Worm (Caenorhabditis elegans) whole organism, young adult: ENCODE measurements around the gene ZK112.4.
A peak's percentile ranks its signal among the peaks of the same experiment; 100 is the strongest.

Source experiments
- B0336.3 ChIP-seq: fragments of 200-800 bp; sonication (Bioruptor generic); IDR thresholded peaks from 2 replicates; pipeline ENCODE4 v1.3.6; 2022; ENCODE audit warnings: missing genetic modification characterization, missing compliant biosample characterization
- C06A6.2 ChIP-seq: fragments of 200-800 bp; sonication (Bioruptor generic); conservative IDR thresholded peaks from 2 replicates; pipeline ENCODE4 v1.3.6; 2022; ENCODE audit warnings: missing genetic modification characterization, missing compliant biosample characterization
- C17E4.6 ChIP-seq: fragments of 200-800 bp; sonication (Bioruptor generic); IDR thresholded peaks from 2 replicates; pipeline ENCODE4 v1.3.6; 2022; ENCODE audit warnings: missing genetic modification reagents, missing genetic modification characterization, missing compliant biosample characterization
- F23B12.7 ChIP-seq: sonication (generic microtip); optimal IDR thresholded peaks from 2 replicates; lab custom pipeline; 2017; ENCODE audit warnings: missing genetic modification characterization, mild to moderate bottlenecking, missing compliant biosample characterization, antibody characterized with exemption, moderate library complexity; ENCODE audit not compliant: insufficient read depth
- F33H1.4 ChIP-seq: fragments of 200-800 bp; sonication (Bioruptor generic); IDR thresholded peaks from 2 replicates; pipeline ENCODE4 v1.3.6; 2022; ENCODE audit warnings: missing genetic modification reagents, missing genetic modification characterization, missing compliant biosample characterization
- F37B4.10 ChIP-seq: fragments of 200-800 bp; sonication (Bioruptor generic); IDR thresholded peaks from 2 replicates; pipeline ENCODE4 v1.3.6; 2022; ENCODE audit warnings: missing genetic modification characterization, missing compliant biosample characterization
- F49E8.2 ChIP-seq: sonication (generic microtip); optimal IDR thresholded peaks from 3 replicates; lab custom pipeline; 2017; ENCODE audit warnings: missing genetic modification characterization, mild to moderate bottlenecking, missing compliant biosample characterization, antibody characterized with exemption, moderate library complexity; ENCODE audit not compliant: insufficient read depth
- F55B11.4 ChIP-seq: sonication (generic microtip); optimal IDR thresholded peaks from 2 replicates; lab custom pipeline; 2016; ENCODE audit warnings: missing compliant biosample characterization, missing genetic modification characterization, borderline replicate concordance; ENCODE audit not compliant: insufficient read depth
- F57C9.4 ChIP-seq: sonication (generic microtip); optimal IDR thresholded peaks from 2 replicates; lab custom pipeline; 2017; ENCODE audit warnings: mild to moderate bottlenecking, missing genetic modification characterization, missing compliant biosample characterization
- T07F8.4 ChIP-seq: sonication (generic microtip); optimal IDR thresholded peaks from 2 replicates; lab custom pipeline; 2016; ENCODE audit warnings: mild to moderate bottlenecking, missing genetic modification characterization, moderate library complexity, missing compliant biosample characterization
- T26A5.8 ChIP-seq: sonication (generic microtip); optimal IDR thresholded peaks from 2 replicates; lab custom pipeline; 2016; ENCODE audit warnings: missing genetic modification characterization, missing compliant biosample characterization
- Y53G8AR.9 ChIP-seq: fragments of 200-800 bp; sonication (Bioruptor generic); conservative IDR thresholded peaks from 2 replicates; pipeline ENCODE4 v1.3.6; 2022; ENCODE audit warnings: missing genetic modification reagents, missing genetic modification characterization, missing compliant biosample characterization
- attf-5 ChIP-seq: fragments of 200-800 bp; sonication (Bioruptor generic); optimal IDR thresholded peaks from 2 replicates; lab custom pipeline; 2018; ENCODE audit warnings: mild to moderate bottlenecking, missing genetic modification characterization, missing compliant biosample characterization
- bed-1 ChIP-seq: fragments of 200-800 bp; sonication (Bioruptor generic); IDR thresholded peaks from 2 replicates; pipeline ENCODE4 v1.3.6; 2022; ENCODE audit warnings: missing genetic modification reagents, missing genetic modification characterization, missing compliant biosample characterization
- ceh-100 ChIP-seq: fragments of 200-800 bp; sonication (Bioruptor generic); IDR thresholded peaks from 2 replicates; pipeline ENCODE4 v1.3.6; 2022; ENCODE audit warnings: missing genetic modification reagents, missing genetic modification characterization, missing compliant biosample characterization
- ceh-40 ChIP-seq: fragments of 200-800 bp; sonication (Bioruptor generic); IDR thresholded peaks from 2 replicates; pipeline ENCODE4 v1.3.6; 2022; ENCODE audit warnings: missing genetic modification characterization, missing compliant biosample characterization
- die-1 ChIP-seq: sonication (generic microtip); optimal IDR thresholded peaks from 2 replicates; lab custom pipeline; 2016; ENCODE audit warnings: missing genotype, mild to moderate bottlenecking, missing genetic modification characterization, missing compliant biosample characterization
- ekl-4 ChIP-seq: fragments of 200-800 bp; sonication (Bioruptor generic); IDR thresholded peaks from 2 replicates; pipeline ENCODE4 v1.3.6; 2022; ENCODE audit warnings: missing genetic modification reagents, missing genetic modification characterization, missing compliant biosample characterization
- fkh-3 ChIP-seq: sonication (generic microtip); optimal IDR thresholded peaks from 2 replicates; lab custom pipeline; 2016; ENCODE audit warnings: mild to moderate bottlenecking, missing genetic modification characterization, missing compliant biosample characterization
- hlh-26 ChIP-seq: fragments of 200-800 bp; sonication (Bioruptor generic); conservative IDR thresholded peaks from 2 replicates; pipeline ENCODE4 v1.3.6; 2022; ENCODE audit warnings: missing genetic modification reagents, missing genetic modification characterization, missing compliant biosample characterization
- hmg-1.2 ChIP-seq: fragments of 200-800 bp; sonication (Bioruptor generic); IDR thresholded peaks from 2 replicates; pipeline ENCODE4 v1.3.6; 2022; ENCODE audit warnings: missing genetic modification reagents, missing genetic modification characterization, missing compliant biosample characterization
- let-526 ChIP-seq: fragments of 200-800 bp; sonication (Bioruptor generic); IDR thresholded peaks from 2 replicates; pipeline ENCODE4 v1.3.6; 2022; ENCODE audit warnings: missing genetic modification reagents, missing genetic modification characterization, missing compliant biosample characterization
- let-607 ChIP-seq, 2 experiments: fragments of 200-800 bp in 1 of 2; sonication (Bioruptor generic) in 1 of 2; sonication (generic microtip) in 1 of 2; optimal IDR thresholded peaks; 2 replicates each; lab custom pipeline; 2016 to 2018; ENCODE audit warnings: mild to moderate bottlenecking in 2 of 2, missing compliant biosample characterization in 2 of 2, missing genetic modification characterization in 2 of 2, moderate library complexity in 2 of 2, missing genotype in 1 of 2
- lin-35 ChIP-seq, 3 experiments: fragments of 150-350 bp in 2 of 3; sonication (generic microtip) in 1 of 3; optimal IDR thresholded peaks; 2 replicates each; lab custom pipeline; 2014 to 2018; ENCODE audit warnings: missing biosample characterization in 3 of 3, missing genetic modification characterization in 3 of 3, missing genetic modification reagents in 3 of 3
- lsy-27 ChIP-seq: sonication (generic microtip); optimal IDR thresholded peaks from 2 replicates; lab custom pipeline; 2017; ENCODE audit warnings: missing genetic modification characterization, mild to moderate bottlenecking, missing compliant biosample characterization, antibody characterized with exemption, missing genotype, borderline replicate concordance; ENCODE audit not compliant: insufficient read depth
- madf-10 ChIP-seq: sonication (generic microtip); optimal IDR thresholded peaks from 2 replicates; lab custom pipeline; 2016; ENCODE audit warnings: mild to moderate bottlenecking, missing genetic modification characterization, missing compliant biosample characterization
- mel-28 ChIP-seq: sonication (generic microtip); optimal IDR thresholded peaks from 2 replicates; lab custom pipeline; 2016; ENCODE audit warnings: borderline replicate concordance, mild to moderate bottlenecking, missing genetic modification characterization, missing compliant biosample characterization
- mes-4 ChIP-seq: sonication (generic microtip); optimal IDR thresholded peaks from 2 replicates; lab custom pipeline; 2016; ENCODE audit warnings: missing genotype, missing genetic modification characterization, missing compliant biosample characterization
- nfyb-1 ChIP-seq: fragments of 200-800 bp; sonication (Bioruptor generic); IDR thresholded peaks from 2 replicates; pipeline ENCODE4 v1.3.6; 2022; ENCODE audit warnings: missing genetic modification reagents, missing genetic modification characterization, missing compliant biosample characterization
- nhr-179 ChIP-seq: sonication (generic microtip); optimal IDR thresholded peaks from 2 replicates; lab custom pipeline; 2016; ENCODE audit warnings: mild to moderate bottlenecking, missing genetic modification characterization, missing compliant biosample characterization
- nhr-80 ChIP-seq: sonication (generic microtip); optimal IDR thresholded peaks from 2 replicates; lab custom pipeline; 2016; ENCODE audit warnings: missing genetic modification characterization, missing compliant biosample characterization
- pbrm-1 ChIP-seq: fragments of 200-800 bp; sonication (Bioruptor generic); IDR thresholded peaks from 2 replicates; pipeline ENCODE4 v1.3.6; 2022; ENCODE audit warnings: missing genetic modification reagents, missing genetic modification characterization, missing compliant biosample characterization
- rcor-1 ChIP-seq: fragments of 200-800 bp; sonication (Bioruptor generic); IDR thresholded peaks from 2 replicates; pipeline ENCODE4 v1.3.6; 2022; ENCODE audit warnings: missing genetic modification reagents, missing genetic modification characterization, missing compliant biosample characterization
- rpc-1 ChIP-seq, 2 experiments: fragments of 150-350 bp in 1 of 2; sonication (generic microtip) in 1 of 2; optimal IDR thresholded peaks; 2 replicates each; lab custom pipeline; 2014 to 2018; ENCODE audit warnings: missing biosample characterization in 1 of 2, missing genetic modification characterization in 1 of 2, missing genetic modification reagents in 1 of 2, missing genotype in 1 of 2
- sea-2 ChIP-seq: fragments of 200-800 bp; sonication (Bioruptor generic); IDR thresholded peaks from 2 replicates; pipeline ENCODE4 v1.3.6; 2022; ENCODE audit warnings: missing genetic modification characterization, missing compliant biosample characterization
- snpc-3.4 ChIP-seq: sonication (generic microtip); optimal IDR thresholded peaks from 2 replicates; lab custom pipeline; 2017; ENCODE audit warnings: missing genetic modification characterization, mild to moderate bottlenecking, missing compliant biosample characterization, antibody characterized with exemption, moderate library complexity, missing genotype, missing genetic modification reagents
- snpc-4 ChIP-seq, 5 experiments: fragments of 150-350 bp in 1 of 5; sonication (generic microtip) in 4 of 5; optimal IDR thresholded peaks; 2 replicates each; lab custom pipeline; 2014 to 2018; ENCODE audit warnings: missing genetic modification characterization in 5 of 5, missing biosample characterization in 3 of 5, antibody characterized with exemption in 2 of 5, mild to moderate bottlenecking in 2 of 5, missing compliant biosample characterization in 2 of 5, missing genotype in 2 of 5, moderate library complexity in 2 of 5, missing genetic modification reagents in 1 of 5
- tbp1 ChIP-seq: fragments of 200-800 bp; sonication (Bioruptor generic); optimal IDR thresholded peaks from 2 replicates; lab custom pipeline; 2018; ENCODE audit warnings: mild to moderate bottlenecking, missing genetic modification characterization, missing compliant biosample characterization
- xnd-1 ChIP-seq: sonication (generic microtip); optimal IDR thresholded peaks from 2 replicates; lab custom pipeline; 2016; ENCODE audit warnings: missing genotype, missing genetic modification reagents, missing genetic modification characterization, missing compliant biosample characterization
- ztf-22 ChIP-seq: fragments of 200-800 bp; sonication (Bioruptor generic); optimal IDR thresholded peaks from 2 replicates; lab custom pipeline; 2018; ENCODE audit warnings: mild to moderate bottlenecking, missing genetic modification characterization, moderate library complexity, missing compliant biosample characterization

ZK112.4 gene

ce11 chrIII:7710066-7710465, 19.7 kb downstream of the ZK112.4 start (continued):
- TF ChIP-seq nfyb-1: 0 out of 2 replicates have a peak, but pooled peaks have one; percentile 28
- TF ChIP-seq F33H1.4 (GFP tag; lab: Robert Waterston, UW): peak; percentile 25; the same call in 1 of the 2 replicates
- no peak for TF ChIP-seq F37B4.10 (GFP tag; lab: Robert Waterston, UW)
- peak in 1 of 3 experiments; percentile 76 for TF ChIP-seq lin-35 (GFP tag; optimal IDR thresholded peaks at IDR 0.05; lab: Kevin White, UChicago)
- no peak for TF ChIP-seq rpc-1 (optimal IDR thresholded peaks at IDR 0.05; lab: Kevin White, UChicago)
- no peak for TF ChIP-seq rpc-1 (tag; optimal IDR thresholded peaks at IDR 0.05; lab: Kevin White, UChicago)
- peak; percentile 39 for TF ChIP-seq madf-10 (tag; lab: Kevin White, UChicago)
- peak; percentile 94 for TF ChIP-seq attf-5 (GFP tag; lab: Kevin White, UChicago)
- TF ChIP-seq mel-28 (tag; lab: Kevin White, UChicago): no peak
- 0 out of 2 replicates have a peak, but pooled peaks have one; percentile 62 for TF ChIP-seq ekl-4 (GFP tag; lab: Robert Waterston, UW)
- TF ChIP-seq mes-4 (tag; lab: Kevin White, UChicago): no peak
- no peak for TF ChIP-seq F57C9.4 (tag; lab: Kevin White, UChicago)
- peak; percentile 49 for TF ChIP-seq nhr-80 (tag; lab: Kevin White, UChicago)
- no peak for TF ChIP-seq snpc-3.4 (tag; lab: Kevin White, UChicago)
- TF ChIP-seq ceh-100 (GFP tag; lab: Robert Waterston, UW): peak; percentile 25; the same call in 1 of the 2 replicates
- no peak for TF ChIP-seq snpc-4 (GFP tag; optimal IDR thresholded peaks at IDR 0.05; lab: Kevin White, UChicago)
- TF ChIP-seq snpc-4 (tag; optimal IDR thresholded peaks at IDR 0.05; lab: Kevin White, UChicago): peak in 3 of 4 experiments; percentile 35 to 52 (median 40)
- no peak for TF ChIP-seq fkh-3
- no peak for TF ChIP-seq xnd-1 (tag; lab: Kevin White, UChicago)
- 0 out of 2 replicates have a peak, but pooled peaks have one; percentile 26 for TF ChIP-seq rcor-1 (GFP tag; lab: Robert Waterston, UW)
- peak; percentile 19 to 34 for TF ChIP-seq let-607 (tag; optimal IDR thresholded peaks at IDR 0.05; lab: Kevin White, UChicago)
- TF ChIP-seq C06A6.2: no peak
- TF ChIP-seq bed-1 (GFP tag; lab: Robert Waterston, UW): no peak
- no peak for TF ChIP-seq die-1
- TF ChIP-seq ceh-40 (GFP tag; lab: Robert Waterston, UW): no peak
- TF ChIP-seq T26A5.8: no peak
- TF ChIP-seq lsy-27 (tag; lab: Kevin White, UChicago): no peak
- TF ChIP-seq hlh-26 (GFP tag; lab: Robert Waterston, UW): no peak

ce11 chrIII:7709391-7709790, 20.4 kb downstream of the ZK112.4 start, which contains the start of gene lin-13:
Gene lin-13, minus strand, starts transcription at chrIII:7709491.
- TF ChIP-seq C17E4.6 (GFP tag; lab: Robert Waterston, UW) (no peak), Y53G8AR.9 (GFP tag; lab: Robert Waterston, UW) (no peak), B0336.3 (no peak), ztf-22 (GFP tag; lab: Kevin White, UChicago) (no peak), snpc-4 (GFP tag; optimal IDR thresholded peaks at IDR 0.05; lab: Kevin White, UChicago) (no peak), snpc-4 (tag; optimal IDR thresholded peaks at IDR 0.05; lab: Kevin White, UChicago) (no peak), F33H1.4 (GFP tag; lab: Robert Waterston, UW) (no peak), let-526 (GFP tag; lab: Robert Waterston, UW) (no peak), F55B11.4 (tag; lab: Kevin White, UChicago) (no peak), nhr-179 (no peak), F49E8.2 (no peak), hmg-1.2 (GFP tag; lab: Robert Waterston, UW) (no peak), pbrm-1 (GFP tag; lab: Robert Waterston, UW) (no peak), F23B12.7 (no peak), ceh-40 (GFP tag; lab: Robert Waterston, UW) (no peak), tbp1 (GFP tag; lab: Kevin White, UChicago) (no peak), snpc-3.4 (tag; lab: Kevin White, UChicago) (no peak), sea-2 (GFP tag; lab: Robert Waterston, UW) (no peak), T07F8.4 (no peak)
